Worm (Caenorhabditis elegans) whole organism, early embryonic: ENCODE data around the gene ctl-3.

Experiments
- F13C5.2 ChIP-seq: sonication (generic microtip); optimal IDR thresholded peaks from 2 replicates; lab custom pipeline; 2017; ENCODE audit warnings: mild to moderate bottlenecking, missing genetic modification characterization, inconsistent platforms, missing compliant biosample characterization
- ama-1 ChIP-seq: fragments of 150-350 bp; optimal IDR thresholded peaks from 2 replicates; lab custom pipeline; 2014
- ceh-13 ChIP-seq: fragments of 200-800 bp; sonication (Bioruptor generic); optimal IDR thresholded peaks from 2 replicates; lab custom pipeline; 2018; ENCODE audit warnings: mild to moderate bottlenecking, missing genetic modification characterization, missing compliant biosample characterization
- ceh-36 ChIP-seq: sonication (generic microtip); optimal IDR thresholded peaks from 2 replicates; lab custom pipeline; 2016; ENCODE audit warnings: missing genetic modification characterization, inconsistent platforms, missing compliant biosample characterization
- ets-7 ChIP-seq: sonication (generic microtip); optimal IDR thresholded peaks from 2 replicates; lab custom pipeline; 2016; ENCODE audit warnings: missing genotype, missing genetic modification characterization, missing compliant biosample characterization
- hnd-1 ChIP-seq: sonication (generic microtip); optimal IDR thresholded peaks from 2 replicates; lab custom pipeline; 2016; ENCODE audit warnings: missing genetic modification characterization, missing compliant biosample characterization
- pes-1 ChIP-seq: fragments of 200-800 bp; sonication (Bioruptor generic); IDR thresholded peaks from 2 replicates; pipeline ENCODE4 v1.3.6; 2022; ENCODE audit warnings: missing genetic modification reagents, missing genetic modification characterization, missing compliant biosample characterization
- scrt-1 ChIP-seq: fragments of 200-800 bp; sonication (Bioruptor generic); IDR thresholded peaks from 2 replicates; pipeline ENCODE4 v1.3.6; 2022; ENCODE audit warnings: missing genetic modification characterization, missing compliant biosample characterization
- tbx-11 ChIP-seq: fragments of 200-800 bp; sonication (Bioruptor generic); IDR thresholded peaks from 2 replicates; pipeline ENCODE4 v1.3.6; 2022; ENCODE audit warnings: missing genetic modification characterization, missing compliant biosample characterization

ce11 chrII:14321225-14321624 is 10.6 kb upstream of the ctl-3 start:
- TF ChIP-seq tbx-11 (GFP tag; lab: Robert Waterston, UW) (no peak), ama-1 (lab: Kevin White, UChicago) (no peak), scrt-1 (no peak), ceh-13 (no peak), pes-1 (GFP tag; lab: Robert Waterston, UW) (no peak), ceh-36 (tag; lab: Kevin White, UChicago) (no peak), ets-7 (tag; lab: Kevin White, UChicago) (no peak), hnd-1 (tag; lab: Kevin White, UChicago) (no peak), F13C5.2 (tag; lab: Kevin White, UChicago) (no peak)
